Fruit fly (Drosophila melanogaster) whole organism, embryonic: ENCODE data around the gene Slob.

Experiments used
- Asciz ChIP-seq: fragments of 200-800 bp; sonication (Bioruptor generic); optimal IDR thresholded peaks from 2 replicates; lab custom pipeline; 2017; ENCODE audit warnings: missing biosample characterization, mild to moderate bottlenecking, missing genetic modification characterization, missing genetic modification reagents
- Awh ChIP-seq: fragments of 200-800 bp; sonication (Bioruptor generic); IDR thresholded peaks from 2 replicates; pipeline ENCODE4, ENCODE4 v1.3.6; 2022; ENCODE audit warnings: missing biosample characterization, missing genetic modification characterization
- Blimp-1 ChIP-seq: fragments of 200-800 bp; sonication (Bioruptor generic); optimal IDR thresholded peaks from 3 replicates; lab custom pipeline; 2018; ENCODE audit warnings: missing biosample characterization, missing genetic modification characterization, mild to moderate bottlenecking, moderate library complexity, missing genetic modification reagents
- CG10654 ChIP-seq: fragments of 200-800 bp; sonication (Bioruptor generic); optimal IDR thresholded peaks from 2 replicates; lab custom pipeline; 2016; ENCODE audit warnings: missing biosample characterization, missing genetic modification characterization
- CG11504 ChIP-seq: fragments of 200-800 bp; sonication (Bioruptor generic); optimal IDR thresholded peaks from 3 replicates; lab custom pipeline; 2019; ENCODE audit warnings: missing biosample characterization, mild to moderate bottlenecking, missing genetic modification characterization, moderate library complexity
- CG14860 ChIP-seq: fragments of 200-800 bp; sonication (Bioruptor generic); IDR thresholded peaks from 3 replicates; pipeline ENCODE4 v1.3.6; 2022; ENCODE audit warnings: missing biosample characterization, missing genetic modification characterization; ENCODE audit not compliant: partially characterized antibody
- CG14965 ChIP-seq: fragments of 200-800 bp; sonication (Bioruptor generic); optimal IDR thresholded peaks from 2 replicates; lab custom pipeline; 2016; ENCODE audit warnings: missing biosample characterization, missing genetic modification characterization, borderline replicate concordance
- CG1602 ChIP-seq: fragments of 200-800 bp; sonication (Bioruptor generic); optimal IDR thresholded peaks from 3 replicates; lab custom pipeline; 2016; ENCODE audit warnings: missing biosample characterization, missing genetic modification characterization
- CG17829 ChIP-seq: fragments of 200-800 bp; optimal IDR thresholded peaks from 2 replicates; lab custom pipeline; 2019; ENCODE audit warnings: missing biosample characterization, mild to moderate bottlenecking, missing genetic modification characterization, moderate library complexity
- CG18599 ChIP-seq: fragments of 200-800 bp; sonication (Bioruptor generic); optimal IDR thresholded peaks from 3 replicates; lab custom pipeline; 2017; ENCODE audit warnings: missing biosample characterization, missing genetic modification characterization, mild to moderate bottlenecking, moderate library complexity, missing genetic modification reagents
- CG2199 ChIP-seq: fragments of 200-800 bp; sonication (Bioruptor generic); IDR thresholded peaks from 3 replicates; pipeline ENCODE4 v1.3.6; 2022; ENCODE audit warnings: missing biosample characterization, missing genetic modification characterization
- CG30403 ChIP-seq: fragments of 200-800 bp; sonication (Bioruptor generic); optimal IDR thresholded peaks from 3 replicates; lab custom pipeline; 2016; ENCODE audit warnings: missing biosample characterization, missing genetic modification characterization
- CG32772 ChIP-seq: fragments of 200-800 bp; sonication (Bioruptor generic); IDR thresholded peaks from 2 replicates; pipeline ENCODE4 v1.3.6; 2022; ENCODE audit warnings: missing biosample characterization, missing genetic modification characterization
- CG3726 ChIP-seq: fragments of 200-800 bp; sonication (Bioruptor generic); IDR thresholded peaks from 3 replicates; pipeline ENCODE4, ENCODE4 v1.3.6; 2022; ENCODE audit warnings: missing biosample characterization, missing genetic modification characterization
- CG4820 ChIP-seq: fragments of 200-800 bp; sonication (Bioruptor generic); optimal IDR thresholded peaks from 3 replicates; lab custom pipeline; 2016; ENCODE audit warnings: missing biosample characterization, missing genetic modification characterization
- CG5180 ChIP-seq: fragments of 200-800 bp; sonication (Bioruptor generic); optimal IDR thresholded peaks from 3 replicates; lab custom pipeline; 2017; ENCODE audit warnings: missing biosample characterization, missing genetic modification characterization, mild to moderate bottlenecking, moderate library complexity, missing genetic modification reagents
- CG5245 ChIP-seq: fragments of 200-800 bp; sonication (Bioruptor generic); optimal IDR thresholded peaks from 3 replicates; lab custom pipeline; 2016; ENCODE audit warnings: missing biosample characterization, missing genetic modification characterization
- CG6791 ChIP-seq: fragments of 200-800 bp; sonication (Bioruptor generic); IDR thresholded peaks from 3 replicates; pipeline ENCODE4 v1.3.6; 2022; ENCODE audit warnings: missing biosample characterization, missing genetic modification characterization; ENCODE audit not compliant: partially characterized antibody
- CG8089 ChIP-seq: fragments of 200-800 bp; sonication (Bioruptor generic); optimal IDR thresholded peaks from 3 replicates; lab custom pipeline; 2016; ENCODE audit warnings: missing biosample characterization, missing genetic modification characterization
- CG8359 ChIP-seq: fragments of 200-800 bp; sonication (Bioruptor generic); optimal IDR thresholded peaks from 2 replicates; lab custom pipeline; 2017; ENCODE audit warnings: missing biosample characterization, mild to moderate bottlenecking, missing genetic modification characterization, borderline replicate concordance
- D19A ChIP-seq: fragments of 200-800 bp; optimal IDR thresholded peaks from 3 replicates; lab custom pipeline; 2019; ENCODE audit warnings: missing biosample characterization, mild to moderate bottlenecking, missing genetic modification characterization, moderate library complexity
- Hr51 ChIP-seq, 2 experiments: fragments of 200-800 bp; sonication (Bioruptor generic); optimal IDR thresholded peaks; 2 replicates in 1 of 2; 3 replicates in 1 of 2; lab custom pipeline; 2016 to 2018; ENCODE audit warnings: missing biosample characterization in 2 of 2, missing genetic modification characterization in 2 of 2, mild to moderate bottlenecking in 1 of 2, moderate library complexity in 1 of 2
- Jarid2 ChIP-seq: fragments of 200-800 bp; sonication (Bioruptor generic); optimal IDR thresholded peaks from 3 replicates; lab custom pipeline; 2017; ENCODE audit warnings: mild to moderate bottlenecking, missing biosample characterization, missing genetic modification reagents, missing genetic modification characterization
- MTF-1 ChIP-seq: fragments of 200-800 bp; sonication (Bioruptor generic); optimal IDR thresholded peaks from 2 replicates; lab custom pipeline; 2018; ENCODE audit warnings: missing biosample characterization, mild to moderate bottlenecking, missing genetic modification characterization, borderline replicate concordance
- Pdp1 ChIP-seq, 2 experiments: fragments of 200-800 bp; sonication (Bioruptor generic); optimal IDR thresholded peaks; 3 replicates each; lab custom pipeline; 2016; ENCODE audit warnings: missing biosample characterization in 2 of 2, missing genetic modification characterization in 2 of 2, mild to moderate bottlenecking in 1 of 2, moderate library complexity in 1 of 2
- Ravus ChIP-seq: fragments of 200-800 bp; sonication (Bioruptor generic); IDR thresholded peaks from 2 replicates; pipeline ENCODE4 v1.3.6; 2022; ENCODE audit warnings: missing biosample characterization, missing genetic modification characterization
- Sox100B ChIP-seq: fragments of 200-800 bp; sonication (Bioruptor generic); optimal IDR thresholded peaks from 3 replicates; lab custom pipeline; 2018; ENCODE audit warnings: missing biosample characterization, mild to moderate bottlenecking, missing genetic modification characterization
- Trl ChIP-seq, 3 experiments: fragments of >200 bp in 2 of 3; fragments of 200-800 bp in 1 of 3; sonication (Bioruptor generic) in 1 of 3; optimal IDR thresholded peaks; 2 replicates in 1 of 3; 3 replicates in 2 of 3; lab custom pipeline; 2016 to 2017; ENCODE audit warnings: missing biosample characterization in 1 of 3, missing genetic modification characterization in 1 of 3
- YL-1 ChIP-seq: fragments of 200-800 bp; sonication (Bioruptor generic); optimal IDR thresholded peaks from 3 replicates; lab custom pipeline; 2017; ENCODE audit warnings: missing biosample characterization, mild to moderate bottlenecking, missing genetic modification characterization
- ara ChIP-seq: fragments of 200-800 bp; sonication (Bioruptor generic); IDR thresholded peaks from 2 replicates; pipeline ENCODE4 v1.3.6; 2022; ENCODE audit warnings: missing biosample characterization, missing genetic modification characterization
- ase ChIP-seq: fragments of 200-800 bp; sonication (Bioruptor generic); IDR thresholded peaks from 3 replicates; pipeline ENCODE4 v1.3.6; 2022; ENCODE audit warnings: missing biosample characterization, missing genetic modification characterization
- az2 ChIP-seq: fragments of 200-800 bp; sonication (Bioruptor generic); optimal IDR thresholded peaks from 3 replicates; lab custom pipeline; 2016; ENCODE audit warnings: missing biosample characterization, missing genetic modification characterization
- bbx ChIP-seq: fragments of 200-800 bp; sonication (Bioruptor generic); IDR thresholded peaks from 2 replicates; pipeline ENCODE4 v1.3.6; 2022; ENCODE audit warnings: missing biosample characterization, missing genetic modification characterization; ENCODE audit not compliant: partially characterized antibody
- bsh ChIP-seq, 2 experiments: fragments of 200-800 bp; sonication (Bioruptor generic); optimal IDR thresholded peaks; 2 replicates each; lab custom pipeline; 2017 to 2018; ENCODE audit warnings: mild to moderate bottlenecking in 2 of 2, missing biosample characterization in 2 of 2, missing genetic modification characterization in 2 of 2, moderate library complexity in 1 of 2
- eve ChIP-seq, 2 experiments: fragments of >200 bp; optimal IDR thresholded peaks; 2 replicates each; lab custom pipeline; 2017; ENCODE audit warnings: missing biosample characterization in 2 of 2, missing genetic modification characterization in 2 of 2
- fd102C ChIP-seq: fragments of 200-800 bp; sonication (Bioruptor generic); optimal IDR thresholded peaks from 2 replicates; lab custom pipeline; 2018; ENCODE audit warnings: missing biosample characterization, mild to moderate bottlenecking, missing genetic modification characterization, moderate library complexity
- gcm2 ChIP-seq: fragments of 200-800 bp; sonication (Bioruptor generic); optimal IDR thresholded peaks from 2 replicates; lab custom pipeline; 2016; ENCODE audit warnings: missing biosample characterization, missing genetic modification characterization
- grau ChIP-seq: fragments of 200-800 bp; optimal IDR thresholded peaks from 3 replicates; lab custom pipeline; 2019; ENCODE audit warnings: missing biosample characterization, mild to moderate bottlenecking, missing genetic modification characterization, moderate library complexity
- nau ChIP-seq: fragments of 200-800 bp; sonication (Bioruptor generic); optimal IDR thresholded peaks from 3 replicates; lab custom pipeline; 2017; ENCODE audit warnings: missing biosample characterization, mild to moderate bottlenecking, missing genetic modification characterization, missing genetic modification reagents
- pan ChIP-seq, 4 experiments: fragments of >200 bp in 3 of 4; fragments of 200-800 bp in 1 of 4; sonication (Bioruptor generic) in 1 of 4; optimal IDR thresholded peaks in 3 of 4; IDR thresholded peaks in 1 of 4; 2 replicates each; pipeline versions ENCODE4 v1.3.6 to Lab custom; 2017 to 2022; ENCODE audit warnings: missing biosample characterization in 2 of 4, missing genetic modification characterization in 2 of 4, mixed read lengths in 1 of 4
- pita ChIP-seq: fragments of 200-800 bp; sonication (Bioruptor generic); optimal IDR thresholded peaks from 2 replicates; lab custom pipeline; 2017; ENCODE audit warnings: missing biosample characterization, mild to moderate bottlenecking, missing genetic modification characterization
- stc ChIP-seq: fragments of 200-800 bp; sonication (Bioruptor generic); IDR thresholded peaks from 2 replicates; pipeline ENCODE4 v1.3.6; 2022; ENCODE audit warnings: missing biosample characterization, missing genetic modification characterization
- tin ChIP-seq: fragments of 200-800 bp; sonication (Bioruptor generic); optimal IDR thresholded peaks from 3 replicates; lab custom pipeline; 2016; ENCODE audit warnings: missing biosample characterization, missing genetic modification characterization
- trem ChIP-seq: fragments of 200-800 bp; optimal IDR thresholded peaks from 3 replicates; lab custom pipeline; 2019; ENCODE audit warnings: missing biosample characterization, mild to moderate bottlenecking, missing genetic modification characterization, moderate library complexity
- twi ChIP-seq: fragments of 200-800 bp; optimal IDR thresholded peaks from 2 replicates; lab custom pipeline; 2019; ENCODE audit warnings: missing biosample characterization, mild to moderate bottlenecking, missing genetic modification characterization, moderate library complexity
- vvl ChIP-seq: fragments of 200-800 bp; sonication (Bioruptor generic); IDR thresholded peaks from 2 replicates; pipeline ENCODE4 v1.3.6; 2022; ENCODE audit warnings: missing biosample characterization, missing genetic modification characterization
- zen ChIP-seq: fragments of 200-800 bp; sonication (Bioruptor generic); optimal IDR thresholded peaks from 3 replicates; lab custom pipeline; 2018; ENCODE audit warnings: missing biosample characterization, mild to moderate bottlenecking, missing genetic modification characterization, moderate library complexity
- zfh2 ChIP-seq: fragments of 200-800 bp; sonication (Bioruptor generic); optimal IDR thresholded peaks from 2 replicates; lab custom pipeline; 2016; ENCODE audit warnings: missing biosample characterization, missing genetic modification characterization

Gene Slob

DNA sequence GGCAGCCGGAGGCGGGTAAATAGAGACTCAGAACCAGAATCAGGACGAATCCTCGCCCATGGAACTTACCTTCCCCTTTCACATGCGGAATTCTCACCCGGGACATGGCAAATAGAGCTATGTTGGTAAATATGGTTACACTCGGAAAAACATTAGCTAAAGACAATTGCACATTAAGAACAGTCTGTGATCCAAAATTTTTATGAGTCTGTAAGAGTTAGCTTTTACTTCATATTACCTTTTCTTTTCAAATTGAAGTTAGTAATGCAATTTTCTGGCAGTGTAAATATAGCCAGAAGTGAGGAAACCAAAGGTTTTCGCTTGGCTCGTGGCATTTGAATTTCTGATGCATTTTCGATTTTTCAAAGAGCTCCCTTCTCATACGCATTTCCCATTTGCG, 39.7 kb downstream of the Slob start (continued):
- TF ChIP-seq CG5180 (GFP tag; lab: Kevin White, UChicago) (peak; percentile 8), eve (GFP tag; optimal IDR thresholded peaks at IDR 0.05; lab: Kevin White, UChicago) (peak; percentile 14 to 62), zen (tag; lab: Kevin White, UChicago) (peak; percentile 82), Sox100B (peak; percentile 30), CG3726 (GFP tag; lab: Robert Waterston, UW) (no peak), Pdp1 (GFP tag; optimal IDR thresholded peaks at IDR 0.05; lab: Kevin White, UChicago) (peak in 1 of 2 experiments; percentile 35), Awh (GFP tag; lab: Robert Waterston, UW) (peak; percentile 59; the same call in 1 of the 2 replicates), CG6791 (no peak), D19A (peak; percentile 10), Jarid2 (GFP tag; lab: Kevin White, UChicago) (no peak), ase (GFP tag; lab: Robert Waterston, UW) (peak; percentile 68; the same call in 2 of the 3 replicates), Trl (optimal IDR thresholded peaks at IDR 0.05; lab: Kevin White, UChicago) (no peak), Trl (GFP tag; optimal IDR thresholded peaks at IDR 0.05; lab: Kevin White, UChicago) (peak; percentile 41), bbx (GFP tag; lab: Robert Waterston, UW) (no peak), CG4820 (GFP tag; lab: Kevin White, UChicago) (peak; percentile 61), trem (tag; lab: Kevin White, UChicago) (peak; percentile 45), CG8089 (GFP tag; lab: Kevin White, UChicago) (peak; percentile 26), CG2199 (GFP tag; lab: Robert Waterston, UW) (peak; percentile 87; the same call in 1 of the 3 replicates), CG10654 (peak; percentile 13), zfh2 (no peak), ara (GFP tag; lab: Robert Waterston, UW) (peak; percentile 83), CG8359 (peak; percentile 12), CG14965 (GFP tag; lab: Kevin White, UChicago) (peak; percentile 29), gcm2 (GFP tag; lab: Kevin White, UChicago) (no peak), MTF-1 (GFP tag; lab: Kevin White, UChicago) (peak; percentile 4), pan (optimal IDR thresholded peaks at IDR 0.05; lab: Kevin White, UChicago) (no peak), pan (GFP tag; optimal IDR thresholded peaks at IDR 0.05 in 1 of 2, IDR thresholded peaks at IDR 0.05 in 1 of 2) (peak in 1 of 2 experiments; percentile 46), YL-1 (GFP tag; lab: Kevin White, UChicago) (no peak), CG32772 (GFP tag; lab: Robert Waterston, UW) (peak; percentile 47; the same call in 1 of the 2 replicates), CG18599 (peak; percentile 57), grau (tag; lab: Kevin White, UChicago) (peak; percentile 10), twi (tag; lab: Kevin White, UChicago) (peak; percentile 12), Asciz (peak; percentile 48), az2 (peak; percentile 47), Ravus (no peak), Blimp-1 (GFP tag; lab: Kevin White, UChicago) (peak; percentile 65), CG30403 (GFP tag; lab: Kevin White, UChicago) (peak; percentile 41), pita (no peak), CG17829 (peak; percentile 71), Hr51 (GFP tag; optimal IDR thresholded peaks at IDR 0.05; lab: Kevin White, UChicago) (peak in 1 of 2 experiments; percentile 4), fd102C (GFP tag; lab: Kevin White, UChicago) (peak; percentile 44), bsh (GFP tag; optimal IDR thresholded peaks at IDR 0.05; lab: Kevin White, UChicago) (peak in 1 of 2 experiments; percentile 61), tin (GFP tag; lab: Kevin White, UChicago) (peak; percentile 25), nau (GFP tag; lab: Kevin White, UChicago) (peak; percentile 25), CG5245 (GFP tag; lab: Kevin White, UChicago) (peak; percentile 28), vvl (GFP tag; lab: Robert Waterston, UW) (peak; percentile 66), CG1602 (GFP tag; lab: Kevin White, UChicago) (no peak), CG14860 (GFP tag; lab: Robert Waterston, UW) (no peak), stc (GFP tag; lab: Robert Waterston, UW) (peak; percentile 61), CG11504 (tag; lab: Kevin White, UChicago) (peak; percentile 43)
